Worm (Caenorhabditis elegans): ENCODE data around the gene kcc-1.

kcc-1 gene

DNA sequence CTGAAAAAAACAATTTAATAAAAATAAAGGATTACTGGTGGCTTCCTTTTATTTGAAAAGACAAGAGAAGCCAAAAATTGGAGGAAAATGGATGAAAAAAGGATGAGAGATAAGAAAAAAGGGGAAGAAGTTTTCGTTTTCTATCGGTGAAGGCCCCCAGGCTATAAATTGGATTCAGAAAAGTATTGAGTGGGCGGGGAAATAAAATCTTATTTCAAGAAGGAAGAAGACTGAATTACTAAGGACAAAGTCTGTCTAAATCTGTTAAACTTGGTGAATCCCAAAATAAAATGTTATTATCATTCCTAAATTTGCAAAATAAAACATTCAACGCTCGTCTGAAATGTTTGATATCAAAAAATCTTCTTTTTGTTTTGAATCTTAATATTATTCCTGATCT lies 16.0 kb downstream of the kcc-1 start:
- TF ChIP-seq aha-1 (tag) (peak; percentile 56), nhr-28 (tag; optimal IDR thresholded peaks at IDR 0.05) (no peak)

ce11 chrIV:7227072-7227471 lies 21.0 kb downstream of the kcc-1 start, which contains the start of gene R13A1.10:
Gene R13A1.10 (minus strand): TSS chrIV:7227172.
- TF ChIP-seq nhr-111 (GFP tag; optimal IDR thresholded peaks at IDR 0.05) (no peak), snpc-1.2 (GFP tag; IDR thresholded peaks at IDR 0.05) (0 out of 2 replicates have a peak, but pooled peaks have one; percentile 17), zag-1 (tag; optimal IDR thresholded peaks at IDR 0.05) (no peak), rbr-2 (tag; optimal IDR thresholded peaks at IDR 0.05) (no peak), lin-38 (GFP tag; IDR thresholded peaks at IDR 0.05) (peak; percentile 25; the same call in 1 of the 2 replicates)

DNA sequence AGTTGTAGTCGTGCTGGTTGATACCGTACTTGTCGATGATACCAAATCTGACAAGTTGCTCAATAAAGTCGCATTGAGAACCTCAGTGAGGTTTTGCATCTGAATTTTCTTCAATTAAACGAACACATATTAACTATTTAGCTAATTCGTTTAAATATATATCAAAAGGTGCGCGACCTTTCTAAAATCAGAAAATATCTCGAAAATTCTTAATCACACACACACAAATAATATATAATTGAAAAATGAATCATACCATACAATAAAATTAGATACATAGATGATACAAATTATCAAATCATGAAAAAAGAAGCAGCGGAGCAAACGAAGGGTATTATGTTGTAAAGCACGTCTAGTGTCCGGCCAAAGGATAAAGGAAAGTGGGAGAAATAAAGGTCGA lies 22.1 kb downstream of the kcc-1 start, which contains the start of gene D2024.5:
D2024.5 (minus strand) TSS at position 101 of the 400 bp plus-strand sequence.
- TF ChIP-seq attf-4 (tag; optimal IDR thresholded peaks at IDR 0.05), result no peak
- no peak for TF ChIP-seq dpl-1 (GFP tag; optimal IDR thresholded peaks at IDR 0.05)
- TF ChIP-seq ztf-7 (tag; optimal IDR thresholded peaks at IDR 0.05), result no peak
- TF ChIP-seq Y75B8A.6 (GFP tag; IDR thresholded peaks at IDR 0.05), result no peak
- no peak for TF ChIP-seq daf-8 (GFP tag; IDR thresholded peaks at IDR 0.05)
- no peak for TF ChIP-seq pqm-1 (tag; optimal IDR thresholded peaks at IDR 0.05)
- no peak for TF ChIP-seq T20F7.1 (GFP tag; optimal IDR thresholded peaks at IDR 0.05)
- no peak for TF ChIP-seq mdl-1 (tag; optimal IDR thresholded peaks at IDR 0.05)
- TF ChIP-seq hif-1 (tag; optimal IDR thresholded peaks at IDR 0.05), result no peak
- TF ChIP-seq lin-13 (GFP tag; optimal IDR thresholded peaks at IDR 0.05), result no peak
- no peak for TF ChIP-seq set-16 (GFP tag; IDR thresholded peaks at IDR 0.05)
- TF ChIP-seq ces-1 (GFP tag; optimal IDR thresholded peaks at IDR 0.05), result no peak
- TF ChIP-seq aha-1 (tag), result no peak
- TF ChIP-seq madf-5 (GFP tag; IDR thresholded peaks at IDR 0.05), result no peak

ce11 chrIV:7230198-7230597 lies 24.1 kb downstream of the kcc-1 start, which contains the start of gene cap-1:
Gene cap-1 (minus strand): TSS chrIV:7230223.
- TF ChIP-seq ceh-28 (tag; optimal IDR thresholded peaks at IDR 0.05) (peak; percentile 43), D1046.2 (GFP tag; IDR thresholded peaks at IDR 0.05) (no peak), daf-8 (GFP tag; IDR thresholded peaks at IDR 0.05) (no peak), snpc-1.2 (GFP tag; IDR thresholded peaks at IDR 0.05) (no peak), lin-13 (GFP tag; optimal IDR thresholded peaks at IDR 0.05) (peak; percentile 67), nhr-237 (tag; optimal IDR thresholded peaks at IDR 0.05) (no peak), rbr-2 (tag; optimal IDR thresholded peaks at IDR 0.05) (peak; percentile 63), pqm-1 (tag; optimal IDR thresholded peaks at IDR 0.05) (peak; percentile 37), pha-4 (GFP tag; IDR thresholded peaks at IDR 0.05) (no peak), pha-4 (tag; optimal IDR thresholded peaks at IDR 0.05) (peak; percentile 94), ZK337.2 (GFP tag; IDR thresholded peaks at IDR 0.05) (no peak), ceh-44 (GFP tag; IDR thresholded peaks at IDR 0.05) (peak; percentile 78), lsy-2 (tag; optimal IDR thresholded peaks at IDR 0.05) (peak in 1 of 2 experiments; percentile 85), hlh-11 (tag; optimal IDR thresholded peaks at IDR 0.05) (peak; percentile 45), mxl-2 (GFP tag; conservative IDR thresholded peaks at IDR 0.05) (no peak), unc-39 (tag; optimal IDR thresholded peaks at IDR 0.05) (no peak), lin-38 (GFP tag; IDR thresholded peaks at IDR 0.05) (peak; percentile 96), mxl-3 (GFP tag; optimal IDR thresholded peaks at IDR 0.05) (peak; percentile 59), lin-15B (tag; optimal IDR thresholded peaks at IDR 0.05) (peak; percentile 17), nhr-28 (tag; optimal IDR thresholded peaks at IDR 0.05) (peak; percentile 72), aly-2 (tag; optimal IDR thresholded peaks at IDR 0.05) (no peak), unc-130 (GFP tag; optimal IDR thresholded peaks at IDR 0.05) (peak; percentile 79), mep-1 (tag; optimal IDR thresholded peaks at IDR 0.05) (peak; percentile 88), gei-8 (GFP tag; optimal IDR thresholded peaks at IDR 0.05) (no peak), hif-1 (tag; optimal IDR thresholded peaks at IDR 0.05) (peak in 1 of 2 experiments; percentile 60), Y5F2A.4 (GFP tag; optimal IDR thresholded peaks at IDR 0.05) (no peak), dve-1 (tag; optimal IDR thresholded peaks at IDR 0.05; ENCODE audit: insufficient read depth) (peak; percentile 86), dmd-6 (GFP tag; IDR thresholded peaks at IDR 0.05) (0 out of 2 replicates have a peak, but pooled peaks have one; percentile 29), ceh-32 (tag; optimal IDR thresholded peaks at IDR 0.05; ENCODE audit: poor library complexity) (no peak), dpl-1 (GFP tag; optimal IDR thresholded peaks at IDR 0.05) (peak; percentile 58), mdt-29 (GFP tag; IDR thresholded peaks at IDR 0.05) (no peak), mes-2 (tag; optimal IDR thresholded peaks at IDR 0.05; ENCODE audit: poor library complexity, severe bottlenecking) (peak; percentile 96), T20F7.1 (GFP tag; optimal IDR thresholded peaks at IDR 0.05) (peak; percentile 47), nhr-6 (tag; optimal IDR thresholded peaks at IDR 0.05) (peak; percentile 71), fos-1 (tag; optimal IDR thresholded peaks at IDR 0.05) (no peak)

Measured in whole organism, L4 larva.